Worm (Caenorhabditis elegans) whole organism, L1 larva: ENCODE results near the gene ptr-4.

Experiments
- fkh-10 ChIP-seq: sonication (generic microtip); optimal IDR thresholded peaks from 2 replicates; lab custom pipeline; 2017; ENCODE audit warnings: missing biosample characterization, missing genetic modification reagents, missing genetic modification characterization
- nhr-12 ChIP-seq: sonication (generic microtip); optimal IDR thresholded peaks from 2 replicates; lab custom pipeline; 2017; ENCODE audit warnings: missing biosample characterization, missing genetic modification characterization
- sox-4 ChIP-seq: sonication (generic microtip); optimal IDR thresholded peaks from 2 replicates; lab custom pipeline; 2016; ENCODE audit warnings: missing genetic modification characterization, missing compliant biosample characterization
- swsn-7 ChIP-seq: sonication (generic microtip); optimal IDR thresholded peaks from 2 replicates; lab custom pipeline; 2016; ENCODE audit warnings: missing genetic modification characterization, missing compliant biosample characterization

ce11 chrX:6026732-6027528, 38.9 kb downstream of the ptr-4 start:
- TF ChIP-seq fkh-10 (GFP tag; lab: Kevin White, UChicago) = no peak
- TF ChIP-seq nhr-12 (tag; lab: Kevin White, UChicago) = no peak
- TF ChIP-seq swsn-7 (tag; lab: Kevin White, UChicago) = no peak
- TF ChIP-seq sox-4 (tag; lab: Kevin White, UChicago) = no peak
